Worm (Caenorhabditis elegans) whole organism, late embryonic: Measurements from ENCODE around the gene mel-11.

Source experiments
- F13H6.1 ChIP-seq: sonication (generic microtip); optimal IDR thresholded peaks from 2 replicates; lab custom pipeline; 2016; ENCODE audit warnings: missing genetic modification characterization, missing compliant biosample characterization
- K02D7.2 ChIP-seq: sonication (generic microtip); optimal IDR thresholded peaks from 2 replicates; lab custom pipeline; 2017; ENCODE audit warnings: mild to moderate bottlenecking, missing genetic modification characterization, missing compliant biosample characterization
- K09A11.1 ChIP-seq: sonication (generic microtip); optimal IDR thresholded peaks from 2 replicates; lab custom pipeline; 2017; ENCODE audit warnings: antibody characterized with exemption, mild to moderate bottlenecking, missing genetic modification characterization, missing compliant biosample characterization; ENCODE audit not compliant: insufficient read depth
- T23F11.4 ChIP-seq: fragments of 200-800 bp; sonication (Bioruptor generic); optimal IDR thresholded peaks from 2 replicates; lab custom pipeline; 2018; ENCODE audit warnings: mild to moderate bottlenecking, missing genetic modification characterization, missing compliant biosample characterization
- Y22D7AL.16 ChIP-seq: sonication (generic microtip); optimal IDR thresholded peaks from 2 replicates; lab custom pipeline; 2016; ENCODE audit warnings: missing genetic modification characterization, missing compliant biosample characterization
- ahr-1 ChIP-seq: sonication (generic microtip); optimal IDR thresholded peaks from 2 replicates; lab custom pipeline; 2016; ENCODE audit warnings: missing genetic modification characterization, missing compliant biosample characterization
- ceh-18 ChIP-seq: sonication (generic microtip); optimal IDR thresholded peaks from 2 replicates; lab custom pipeline; 2016; ENCODE audit warnings: missing genetic modification characterization, missing compliant biosample characterization
- ceh-19 ChIP-seq: fragments of 200-800 bp; sonication (Bioruptor generic); optimal IDR thresholded peaks from 2 replicates; lab custom pipeline; 2018; ENCODE audit warnings: mild to moderate bottlenecking, missing genetic modification characterization, missing compliant biosample characterization
- ceh-2 ChIP-seq: sonication (generic microtip); optimal IDR thresholded peaks from 2 replicates; lab custom pipeline; 2016; ENCODE audit warnings: missing genotype, missing genetic modification characterization, missing compliant biosample characterization
- ceh-22 ChIP-seq: sonication (generic microtip); optimal IDR thresholded peaks from 2 replicates; lab custom pipeline; 2017; ENCODE audit warnings: missing biosample characterization, missing genetic modification characterization
- ceh-31 ChIP-seq: sonication (generic microtip); optimal IDR thresholded peaks from 2 replicates; lab custom pipeline; 2016; ENCODE audit warnings: missing genetic modification characterization, missing compliant biosample characterization
- ceh-34 ChIP-seq: sonication (generic microtip); optimal IDR thresholded peaks from 2 replicates; lab custom pipeline; 2016; ENCODE audit warnings: mild to moderate bottlenecking, missing genetic modification characterization, missing compliant biosample characterization
- ceh-45 ChIP-seq: fragments of 200-800 bp; sonication (Bioruptor generic); IDR thresholded peaks from 2 replicates; pipeline ENCODE4 v1.3.6; 2022; ENCODE audit warnings: missing genetic modification reagents, missing genetic modification characterization, missing compliant biosample characterization
- ceh-48 ChIP-seq: sonication (generic microtip); optimal IDR thresholded peaks from 2 replicates; lab custom pipeline; 2016; ENCODE audit warnings: missing genetic modification characterization, inconsistent platforms, missing compliant biosample characterization
- ceh-9 ChIP-seq: sonication (generic microtip); optimal IDR thresholded peaks from 2 replicates; lab custom pipeline; 2016; ENCODE audit warnings: mild to moderate bottlenecking, missing genetic modification characterization, inconsistent platforms, missing compliant biosample characterization
- che-1 ChIP-seq: sonication (generic microtip); optimal IDR thresholded peaks from 2 replicates; lab custom pipeline; 2016; ENCODE audit warnings: mild to moderate bottlenecking, missing genetic modification characterization, missing compliant biosample characterization
- dmd-4 ChIP-seq: sonication (generic microtip); optimal IDR thresholded peaks from 2 replicates; lab custom pipeline; 2016; ENCODE audit warnings: borderline replicate concordance, missing genetic modification characterization, missing compliant biosample characterization
- ets-4 ChIP-seq: sonication (generic microtip); optimal IDR thresholded peaks from 2 replicates; lab custom pipeline; 2016; ENCODE audit warnings: missing genetic modification characterization, missing compliant biosample characterization
- fax-1 ChIP-seq: sonication (generic microtip); optimal IDR thresholded peaks from 2 replicates; lab custom pipeline; 2016; ENCODE audit warnings: missing genotype, missing genetic modification characterization, missing compliant biosample characterization
- fkh-10 ChIP-seq: fragments of 150-350 bp; optimal IDR thresholded peaks from 2 replicates; lab custom pipeline; 2014; ENCODE audit warnings: missing biosample characterization, missing genetic modification reagents, missing genetic modification characterization
- fkh-6 ChIP-seq: sonication (generic microtip); optimal IDR thresholded peaks from 2 replicates; lab custom pipeline; 2016; ENCODE audit warnings: missing genetic modification characterization, missing compliant biosample characterization
- hlh-15 ChIP-seq: sonication (generic microtip); optimal IDR thresholded peaks from 2 replicates; lab custom pipeline; 2016; ENCODE audit warnings: missing genetic modification characterization, missing compliant biosample characterization
- hlh-30 ChIP-seq: sonication (generic microtip); optimal IDR thresholded peaks from 2 replicates; lab custom pipeline; 2017; ENCODE audit warnings: antibody characterized with exemption, missing genetic modification characterization, missing compliant biosample characterization; ENCODE audit not compliant: insufficient read depth
- hlh-6 ChIP-seq: sonication (generic microtip); optimal IDR thresholded peaks from 2 replicates; lab custom pipeline; 2016; ENCODE audit warnings: missing genotype, missing genetic modification characterization, missing compliant biosample characterization
- hlh-8 ChIP-seq: sonication (generic microtip); optimal IDR thresholded peaks from 2 replicates; lab custom pipeline; 2016; ENCODE audit warnings: missing genotype, missing genetic modification characterization, missing compliant biosample characterization
- lim-6 ChIP-seq: sonication (generic microtip); optimal IDR thresholded peaks from 2 replicates; lab custom pipeline; 2016; ENCODE audit warnings: missing genetic modification characterization, missing compliant biosample characterization
- madf-2 ChIP-seq: sonication (generic microtip); optimal IDR thresholded peaks from 2 replicates; lab custom pipeline; 2017; ENCODE audit warnings: missing genetic modification characterization, missing compliant biosample characterization
- nfya-1 ChIP-seq: sonication (generic microtip); optimal IDR thresholded peaks from 2 replicates; lab custom pipeline; 2017; ENCODE audit warnings: missing genetic modification characterization, mild to moderate bottlenecking, missing compliant biosample characterization, antibody characterized with exemption, moderate library complexity
- nhr-232 ChIP-seq: sonication (generic microtip); optimal IDR thresholded peaks from 2 replicates; lab custom pipeline; 2016; ENCODE audit warnings: missing genetic modification characterization, missing compliant biosample characterization
- odd-2 ChIP-seq: sonication (generic microtip); optimal IDR thresholded peaks from 2 replicates; lab custom pipeline; 2017; ENCODE audit warnings: antibody characterized with exemption, mild to moderate bottlenecking, missing genetic modification characterization, missing compliant biosample characterization
- pag-3 ChIP-seq: sonication (generic microtip); optimal IDR thresholded peaks from 2 replicates; lab custom pipeline; 2016; ENCODE audit warnings: missing compliant biosample characterization, missing genetic modification characterization, borderline replicate concordance
- pat-9 ChIP-seq: fragments of 200-800 bp; sonication (Bioruptor generic); optimal IDR thresholded peaks from 2 replicates; lab custom pipeline; 2018; ENCODE audit warnings: mild to moderate bottlenecking, missing genetic modification characterization, moderate library complexity, missing compliant biosample characterization
- pqm-1 ChIP-seq: sonication (generic microtip); optimal IDR thresholded peaks from 2 replicates; lab custom pipeline; 2016; ENCODE audit warnings: missing genetic modification characterization, missing compliant biosample characterization
- ref-2 ChIP-seq: sonication (generic microtip); optimal IDR thresholded peaks from 2 replicates; lab custom pipeline; 2016; ENCODE audit warnings: missing genetic modification characterization, missing compliant biosample characterization
- rnt-1 ChIP-seq: sonication (generic microtip); optimal IDR thresholded peaks from 2 replicates; lab custom pipeline; 2016; ENCODE audit warnings: missing genetic modification characterization, missing compliant biosample characterization
- sdc-2 ChIP-seq: sonication (generic microtip); optimal IDR thresholded peaks from 2 replicates; lab custom pipeline; 2016; ENCODE audit warnings: missing genotype, missing genetic modification characterization, missing compliant biosample characterization
- sox-2 ChIP-seq: fragments of 200-800 bp; sonication (Bioruptor generic); IDR thresholded peaks from 2 replicates; pipeline ENCODE4 v1.3.6; 2022; ENCODE audit warnings: missing genetic modification reagents, missing genetic modification characterization, missing compliant biosample characterization
- syd-9 ChIP-seq: sonication (generic microtip); optimal IDR thresholded peaks from 2 replicates; lab custom pipeline; 2016; ENCODE audit warnings: mild to moderate bottlenecking, missing genetic modification characterization, moderate library complexity, missing compliant biosample characterization
- tbx-2 ChIP-seq: sonication (generic microtip); optimal IDR thresholded peaks from 2 replicates; lab custom pipeline; 2016; ENCODE audit warnings: missing genetic modification characterization, missing compliant biosample characterization
- tbx-7 ChIP-seq: sonication (generic microtip); optimal IDR thresholded peaks from 2 replicates; lab custom pipeline; 2016; ENCODE audit warnings: missing genotype, missing genetic modification characterization, missing compliant biosample characterization
- ttx-3 ChIP-seq: sonication (generic microtip); optimal IDR thresholded peaks from 2 replicates; lab custom pipeline; 2016; ENCODE audit warnings: missing genetic modification reagents, missing genetic modification characterization, missing compliant biosample characterization
- unc-42 ChIP-seq: sonication (generic microtip); optimal IDR thresholded peaks from 2 replicates; lab custom pipeline; 2016; ENCODE audit warnings: missing genotype, missing genetic modification characterization, missing compliant biosample characterization
- unc-55 ChIP-seq: sonication (generic microtip); optimal IDR thresholded peaks from 2 replicates; lab custom pipeline; 2017; ENCODE audit warnings: missing biosample characterization, missing genetic modification reagents, missing genetic modification characterization
- unc-86 ChIP-seq: sonication (generic microtip); optimal IDR thresholded peaks from 2 replicates; lab custom pipeline; 2016; ENCODE audit warnings: missing genetic modification characterization, missing compliant biosample characterization
- ztf-16 ChIP-seq: sonication (generic microtip); optimal IDR thresholded peaks from 2 replicates; lab custom pipeline; 2017; ENCODE audit warnings: missing genetic modification characterization, missing compliant biosample characterization

The mel-11 gene

DNA sequence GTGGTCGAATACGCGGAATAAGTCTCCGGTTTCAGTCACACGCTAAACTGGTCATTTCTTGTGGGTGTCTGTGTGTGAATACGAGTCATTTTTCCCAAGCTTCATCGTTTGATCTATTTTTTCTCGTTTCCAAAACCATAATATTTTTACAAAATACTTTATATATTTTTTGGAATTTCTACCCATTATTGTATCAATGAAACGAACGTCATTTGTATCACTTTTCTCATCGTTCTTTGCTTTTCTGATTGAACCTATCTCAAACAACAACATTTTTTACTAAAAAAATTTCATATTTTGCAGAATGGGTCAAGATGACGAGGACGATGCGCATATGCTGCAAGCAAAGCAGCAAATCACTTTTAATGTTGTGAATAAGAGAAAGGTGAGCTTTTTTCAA lies at the start of gene mel-11:
Gene mel-11 (plus strand): TSS at position 301 of the 400 bp plus-strand sequence.
- TF ChIP-seq che-1 (tag; lab: Kevin White, UChicago), result no peak

DNA sequence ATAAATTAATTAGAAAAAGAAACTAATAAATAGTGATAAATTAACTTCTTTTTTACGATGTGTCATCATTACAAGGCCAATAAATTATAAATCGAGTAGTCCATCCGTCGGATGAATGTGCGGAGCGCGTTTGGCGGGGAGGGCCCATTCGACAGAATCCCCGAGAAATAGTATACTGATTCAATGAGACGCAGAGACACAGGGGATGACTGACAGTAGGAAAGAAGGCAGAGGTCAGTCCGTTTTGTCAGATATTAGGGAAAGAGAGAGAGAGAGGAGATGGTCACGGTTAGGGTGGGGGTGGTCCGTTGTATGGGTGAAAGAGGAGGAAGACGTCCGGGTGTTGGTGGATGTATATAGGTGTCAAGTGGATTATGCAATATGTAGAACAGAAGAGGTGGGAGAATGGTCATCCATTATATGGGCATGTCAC lies 49.7 kb upstream of the mel-11 start:
- TF ChIP-seq ceh-22 (no peak), hlh-30 (tag; lab: Kevin White, UChicago) (peak; percentile 13), ttx-3 (tag; lab: Kevin White, UChicago) (no peak), odd-2 (tag; lab: Kevin White, UChicago) (no peak), hlh-15 (no peak), nhr-232 (tag; lab: Kevin White, UChicago) (no peak), sox-2 (GFP tag; lab: Robert Waterston, UW) (peak; percentile 12; the same call in 1 of the 2 replicates), ceh-45 (GFP tag; lab: Robert Waterston, UW) (no peak), ceh-18 (no peak), dmd-4 (tag; lab: Kevin White, UChicago) (no peak), tbx-7 (peak; percentile 14), ceh-31 (tag; lab: Kevin White, UChicago) (peak; percentile 63), pag-3 (no peak), Y22D7AL.16 (tag; lab: Kevin White, UChicago) (no peak), madf-2 (no peak), hlh-6 (tag; lab: Kevin White, UChicago) (no peak), fkh-10 (GFP tag; lab: Kevin White, UChicago) (no peak), pat-9 (tag; lab: Kevin White, UChicago) (no peak), nfya-1 (tag; lab: Kevin White, UChicago) (peak; percentile 27), K09A11.1 (tag; lab: Kevin White, UChicago) (no peak), unc-42 (tag; lab: Kevin White, UChicago) (peak; percentile 69), ceh-19 (GFP tag; lab: Kevin White, UChicago) (no peak), K02D7.2 (no peak), fax-1 (tag; lab: Kevin White, UChicago) (no peak), lim-6 (no peak), ceh-48 (tag; lab: Kevin White, UChicago) (no peak), ceh-34 (tag; lab: Kevin White, UChicago) (peak; percentile 33), sdc-2 (tag; lab: Kevin White, UChicago) (peak; percentile 39), F13H6.1 (no peak), hlh-8 (tag; lab: Kevin White, UChicago) (no peak), ref-2 (tag; lab: Kevin White, UChicago) (peak; percentile 61), fkh-6 (tag; lab: Kevin White, UChicago) (peak; percentile 6), pqm-1 (tag; lab: Kevin White, UChicago) (no peak), ahr-1 (tag; lab: Kevin White, UChicago) (no peak), rnt-1 (tag; lab: Kevin White, UChicago) (no peak), ceh-9 (tag; lab: Kevin White, UChicago) (no peak), syd-9 (tag; lab: Kevin White, UChicago) (peak; percentile 53), ztf-16 (tag; lab: Kevin White, UChicago) (peak; percentile 45), tbx-2 (tag; lab: Kevin White, UChicago) (peak; percentile 90), unc-55 (peak; percentile 98), T23F11.4 (no peak), ets-4 (tag; lab: Kevin White, UChicago) (no peak), unc-86 (tag; lab: Kevin White, UChicago) (no peak), ceh-2 (peak; percentile 6)
